Worm (Caenorhabditis elegans): Measurements from ENCODE around the gene odr-10.

Gene odr-10

DNA sequence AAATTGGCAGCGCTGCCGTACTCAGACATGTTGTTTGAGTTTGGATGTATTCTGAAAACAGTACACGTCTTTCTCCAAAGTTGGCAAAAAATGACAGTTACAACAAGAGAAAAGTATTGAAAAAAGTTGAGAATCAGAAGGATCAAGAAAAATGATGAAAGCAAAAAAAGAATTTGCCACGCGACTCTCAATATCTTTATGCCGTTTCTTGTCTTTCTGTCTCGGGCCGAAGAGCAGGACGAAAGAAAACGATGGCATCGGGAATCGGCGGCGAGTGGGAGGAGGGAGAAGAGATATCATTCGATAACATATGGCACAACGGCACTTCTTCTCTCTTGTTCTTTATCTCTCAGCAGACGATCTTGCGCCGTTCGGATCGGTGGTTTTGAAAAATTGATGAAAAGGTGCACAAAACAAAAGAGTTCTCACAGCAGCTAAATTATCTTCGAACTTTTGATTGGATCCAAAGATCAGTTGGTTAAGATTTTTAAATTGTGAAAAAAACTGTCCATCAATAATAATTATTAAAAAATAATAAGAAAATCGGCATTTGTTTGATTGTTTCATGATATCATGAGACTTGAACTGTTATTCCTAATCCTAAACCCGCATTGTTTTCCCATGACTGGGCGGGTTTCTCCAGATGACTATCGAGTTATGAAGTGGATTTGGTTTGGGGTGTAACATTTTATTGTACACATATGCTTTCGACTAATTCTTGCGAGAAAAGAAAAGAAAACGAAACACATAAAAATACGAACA is 42.3 kb downstream of the odr-10 start, which contains the start of gene gei-15:
Gene gei-15, minus strand, starts transcription at position 51 of the 762 bp plus-strand sequence.
- no peak for TF ChIP-seq unc-62 (GFP tag; optimal IDR thresholded peaks at IDR 0.05)

DNA sequence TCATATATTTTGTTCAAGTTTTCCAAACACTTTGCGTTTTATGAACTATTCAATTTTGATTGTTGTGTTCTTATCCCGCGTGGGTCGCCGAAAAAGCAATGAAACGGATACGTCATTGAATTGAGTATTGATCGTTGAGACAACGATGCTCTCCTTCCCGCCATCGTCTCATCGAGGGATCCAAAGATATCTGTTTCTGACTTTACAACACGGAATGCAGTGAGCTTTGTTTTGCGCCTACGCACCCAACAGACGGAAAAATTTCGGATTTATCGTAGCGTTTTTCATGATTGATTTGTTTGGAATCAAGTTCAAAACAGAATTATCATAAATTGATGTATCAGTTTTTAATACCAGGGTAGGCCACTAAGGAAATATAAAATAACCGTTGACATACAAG is 43.2 kb downstream of the odr-10 start:
- no peak for TF ChIP-seq unc-62 (GFP tag; optimal IDR thresholded peaks at IDR 0.05)

DNA sequence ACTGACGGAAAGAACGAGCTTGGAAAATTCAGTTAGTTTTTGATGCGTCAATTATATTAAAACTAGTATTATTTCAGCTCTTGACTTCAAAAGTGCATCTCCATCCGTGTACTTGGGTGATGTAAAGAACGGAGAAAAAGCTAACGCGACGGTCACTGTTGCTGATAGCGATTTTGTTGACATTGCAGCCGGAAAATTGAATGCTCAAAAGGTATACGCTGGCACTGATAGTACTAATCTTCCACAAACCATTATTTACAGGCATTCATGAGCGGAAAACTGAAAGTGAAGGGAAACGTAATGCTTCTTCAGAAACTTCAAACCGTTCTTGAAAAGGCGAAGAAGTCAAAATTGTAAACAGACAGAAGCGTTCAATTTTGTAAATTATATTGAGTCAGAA is 46.1 kb downstream of the odr-10 start:
- TF ChIP-seq unc-62 (GFP tag; optimal IDR thresholded peaks at IDR 0.05): no peak

DNA sequence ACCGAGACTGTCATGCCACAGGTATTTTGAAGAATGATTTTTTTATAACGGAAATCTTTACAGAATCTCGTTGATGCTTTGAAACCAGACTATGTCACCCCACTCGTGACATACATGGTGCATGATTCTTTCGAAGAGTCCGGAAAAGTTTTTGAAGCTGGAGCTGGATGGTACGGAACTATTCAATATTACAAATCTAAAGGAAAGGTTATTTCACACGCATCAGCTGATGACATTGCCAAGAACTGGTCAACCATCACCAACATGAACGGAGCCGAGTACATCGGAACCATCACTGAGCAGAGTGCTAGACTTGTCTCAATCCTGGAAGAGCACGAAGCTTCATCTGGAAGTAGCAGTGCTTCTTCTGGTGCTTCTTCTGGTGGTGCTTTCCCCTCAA is 46.6 kb downstream of the odr-10 start:
- no peak for TF ChIP-seq unc-62 (GFP tag; optimal IDR thresholded peaks at IDR 0.05)

DNA sequence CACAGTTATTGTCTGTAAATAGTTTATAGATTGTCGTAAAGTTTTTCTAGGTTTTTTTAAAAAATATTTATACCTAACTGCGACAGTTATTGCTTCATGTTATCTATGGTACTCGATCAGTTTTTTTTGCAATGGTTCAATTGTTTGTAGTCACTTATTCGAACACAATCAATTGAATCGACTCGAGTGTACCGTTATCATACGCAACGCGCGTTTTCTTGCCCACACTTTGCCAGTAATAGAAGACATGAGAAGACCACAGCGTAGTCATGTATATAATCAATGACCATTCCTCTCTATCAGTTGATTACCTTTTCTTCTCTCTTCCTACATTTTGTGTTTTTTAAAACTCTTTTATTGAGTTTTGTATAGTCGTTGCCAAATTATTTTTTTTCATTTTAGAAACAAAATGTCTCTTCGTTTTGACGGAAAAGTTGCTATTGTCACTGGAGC is 47.7 kb downstream of the odr-10 start, which contains the start of gene dhs-28:
Gene dhs-28, plus strand, starts transcription at position 403 of the 453 bp plus-strand sequence.
- TF ChIP-seq unc-62 (GFP tag; optimal IDR thresholded peaks at IDR 0.05): no peak
